Fruit fly (Drosophila melanogaster) whole organism, embryonic: Measurements from ENCODE around the gene Ada1-1.

ENCODE experiments used
- Blimp-1 ChIP-seq: fragments of 200-800 bp; sonication (Bioruptor generic); optimal IDR thresholded peaks from 3 replicates; lab custom pipeline; 2018; ENCODE audit warnings: missing biosample characterization, missing genetic modification characterization, mild to moderate bottlenecking, moderate library complexity, missing genetic modification reagents
- Bteb2 ChIP-seq: fragments of 200-800 bp; sonication (Bioruptor generic); optimal IDR thresholded peaks from 2 replicates; lab custom pipeline; 2016; ENCODE audit warnings: missing biosample characterization, missing genetic modification characterization
- CG11085 ChIP-seq: fragments of 200-800 bp; sonication (Bioruptor generic); IDR thresholded peaks from 2 replicates; pipeline ENCODE4 v1.3.6; 2022; ENCODE audit warnings: missing biosample characterization, missing genetic modification characterization
- CG11398 ChIP-seq: fragments of 200-800 bp; sonication (Bioruptor generic); optimal IDR thresholded peaks from 2 replicates; lab custom pipeline; 2016; ENCODE audit warnings: missing biosample characterization, missing genetic modification characterization
- CG11504 ChIP-seq: fragments of 200-800 bp; sonication (Bioruptor generic); optimal IDR thresholded peaks from 3 replicates; lab custom pipeline; 2019; ENCODE audit warnings: missing biosample characterization, mild to moderate bottlenecking, missing genetic modification characterization, moderate library complexity
- CG12155 ChIP-seq: fragments of 200-800 bp; sonication (Bioruptor generic); optimal IDR thresholded peaks from 3 replicates; lab custom pipeline; 2016; ENCODE audit warnings: missing biosample characterization, missing genetic modification characterization
- CG12299 ChIP-seq: fragments of 200-800 bp; sonication (Bioruptor generic); optimal IDR thresholded peaks from 2 replicates; lab custom pipeline; 2018; ENCODE audit warnings: missing biosample characterization, mild to moderate bottlenecking, missing genetic modification characterization
- CG13296 ChIP-seq: fragments of 200-800 bp; sonication (Bioruptor generic); optimal IDR thresholded peaks from 3 replicates; lab custom pipeline; 2018; ENCODE audit warnings: missing biosample characterization, mild to moderate bottlenecking, missing genetic modification characterization
- CG13624 ChIP-seq: fragments of 200-800 bp; sonication (Bioruptor generic); optimal IDR thresholded peaks from 2 replicates; lab custom pipeline; 2016; ENCODE audit warnings: missing biosample characterization, missing genetic modification characterization
- CG14014 ChIP-seq: fragments of 200-800 bp; sonication (Bioruptor generic); IDR thresholded peaks from 2 replicates; pipeline ENCODE4 v1.3.6; 2022; ENCODE audit warnings: missing biosample characterization, missing genetic modification characterization
- CG15269 ChIP-seq: fragments of 200-800 bp; sonication (Bioruptor generic); optimal IDR thresholded peaks from 2 replicates; lab custom pipeline; 2018; ENCODE audit warnings: missing biosample characterization, mild to moderate bottlenecking, missing genetic modification characterization, moderate library complexity
- CG1529 ChIP-seq: fragments of 200-800 bp; sonication (Bioruptor generic); optimal IDR thresholded peaks from 3 replicates; lab custom pipeline; 2018; ENCODE audit warnings: missing biosample characterization, missing genetic modification characterization
- CG1602 ChIP-seq: fragments of 200-800 bp; sonication (Bioruptor generic); optimal IDR thresholded peaks from 3 replicates; lab custom pipeline; 2016; ENCODE audit warnings: missing biosample characterization, missing genetic modification characterization
- CG1603 ChIP-seq: fragments of 200-800 bp; sonication (Bioruptor generic); optimal IDR thresholded peaks from 2 replicates; lab custom pipeline; 2019; ENCODE audit warnings: missing biosample characterization, mild to moderate bottlenecking, missing genetic modification characterization, moderate library complexity
- CG1792 ChIP-seq: fragments of 200-800 bp; sonication (Bioruptor generic); optimal IDR thresholded peaks from 2 replicates; lab custom pipeline; 2016; ENCODE audit warnings: missing biosample characterization, missing genetic modification characterization
- CG18262 ChIP-seq: fragments of 200-800 bp; optimal IDR thresholded peaks from 3 replicates; lab custom pipeline; 2019; ENCODE audit warnings: missing biosample characterization, mild to moderate bottlenecking, missing genetic modification characterization, moderate library complexity
- CG18476 ChIP-seq: fragments of 200-800 bp; sonication (Bioruptor generic); optimal IDR thresholded peaks from 2 replicates; lab custom pipeline; 2016; ENCODE audit warnings: missing biosample characterization, mild to moderate bottlenecking, missing genetic modification characterization
- CG34376 ChIP-seq: fragments of 200-800 bp; sonication (Bioruptor generic); optimal IDR thresholded peaks from 2 replicates; lab custom pipeline; 2018; ENCODE audit warnings: missing biosample characterization, mild to moderate bottlenecking, missing genetic modification characterization
- CG3995 ChIP-seq: fragments of 200-800 bp; sonication (Bioruptor generic); optimal IDR thresholded peaks from 3 replicates; lab custom pipeline; 2016; ENCODE audit warnings: missing biosample characterization, missing genetic modification characterization
- CG43689 ChIP-seq: fragments of 200-800 bp; sonication (Bioruptor generic); IDR thresholded peaks from 2 replicates; pipeline ENCODE4 v1.3.6; 2022; ENCODE audit warnings: missing biosample characterization, missing genetic modification characterization
- CG4820 ChIP-seq: fragments of 200-800 bp; sonication (Bioruptor generic); optimal IDR thresholded peaks from 3 replicates; lab custom pipeline; 2016; ENCODE audit warnings: missing biosample characterization, missing genetic modification characterization
- CG7271 ChIP-seq: fragments of 200-800 bp; sonication (Bioruptor generic); optimal IDR thresholded peaks from 2 replicates; lab custom pipeline; 2018; ENCODE audit warnings: missing biosample characterization, mild to moderate bottlenecking, missing genetic modification characterization, moderate library complexity
- CG9437 ChIP-seq: fragments of 200-800 bp; sonication (Bioruptor generic); optimal IDR thresholded peaks from 2 replicates; lab custom pipeline; 2018; ENCODE audit warnings: missing biosample characterization, mild to moderate bottlenecking, missing genetic modification characterization
- CTCF ChIP-seq: fragments of 200-800 bp; sonication (Bioruptor generic); optimal IDR thresholded peaks from 2 replicates; lab custom pipeline; 2017; ENCODE audit warnings: missing biosample characterization, mild to moderate bottlenecking, missing genetic modification characterization, moderate library complexity
- Doc3 ChIP-seq: fragments of 200-800 bp; sonication (Bioruptor generic); IDR thresholded peaks from 3 replicates; pipeline ENCODE4 v1.3.6; 2022; ENCODE audit warnings: missing biosample characterization, missing genetic modification characterization; ENCODE audit not compliant: partially characterized antibody
- Dref ChIP-seq: fragments of 200-800 bp; sonication (Bioruptor generic); IDR thresholded peaks from 2 replicates; pipeline ENCODE4 v1.3.6; 2022; ENCODE audit warnings: missing biosample characterization, missing genetic modification characterization
- E2f1 ChIP-seq: fragments of 200-800 bp; sonication (Bioruptor generic); IDR thresholded peaks from 2 replicates; pipeline ENCODE4 v1.3.6; 2022; ENCODE audit warnings: missing biosample characterization, missing genetic modification characterization
- HLH3B ChIP-seq: fragments of 200-800 bp; sonication (Bioruptor generic); IDR thresholded peaks from 2 replicates; pipeline ENCODE4 v1.3.6; 2022; ENCODE audit warnings: missing biosample characterization, missing genetic modification characterization
- Hand ChIP-seq: fragments of 200-800 bp; sonication (Bioruptor generic); optimal IDR thresholded peaks from 2 replicates; lab custom pipeline; 2017; ENCODE audit warnings: mild to moderate bottlenecking, missing biosample characterization, missing genetic modification reagents, missing genetic modification characterization
- Mad ChIP-seq: fragments of 200-800 bp; sonication (Bioruptor generic); optimal IDR thresholded peaks from 2 replicates; lab custom pipeline; 2016; ENCODE audit warnings: missing biosample characterization, missing genetic modification characterization
- NFAT ChIP-seq: fragments of 200-800 bp; sonication (Bioruptor generic); IDR thresholded peaks from 2 replicates; pipeline ENCODE4 v1.3.6; 2022; ENCODE audit warnings: missing biosample characterization, missing genetic modification characterization
- NK7.1 ChIP-seq: fragments of 200-800 bp; sonication (Bioruptor generic); optimal IDR thresholded peaks from 3 replicates; lab custom pipeline; 2016; ENCODE audit warnings: missing biosample characterization, missing genetic modification characterization
- Taf1 ChIP-seq: fragments of 200-800 bp; sonication (Bioruptor generic); IDR thresholded peaks from 2 replicates; pipeline ENCODE4 v1.3.6; 2022; ENCODE audit warnings: missing biosample characterization, missing genetic modification characterization
- croc ChIP-seq: fragments of 200-800 bp; sonication (Bioruptor generic); conservative IDR thresholded peaks from 3 replicates; pipeline ENCODE4 v1.3.6; 2022; ENCODE audit warnings: missing biosample characterization, missing genetic modification characterization
- da ChIP-seq: fragments of 200-800 bp; sonication (Bioruptor generic); optimal IDR thresholded peaks from 2 replicates; lab custom pipeline; 2016; ENCODE audit warnings: missing biosample characterization, missing genetic modification characterization
- dm ChIP-seq: fragments of 200-800 bp; sonication (Bioruptor generic); optimal IDR thresholded peaks from 3 replicates; lab custom pipeline; 2016; ENCODE audit warnings: missing biosample characterization, missing genetic modification characterization
- gcm ChIP-seq: fragments of 200-800 bp; sonication (Bioruptor generic); optimal IDR thresholded peaks from 2 replicates; lab custom pipeline; 2019; ENCODE audit warnings: missing biosample characterization, mild to moderate bottlenecking, missing genetic modification characterization, moderate library complexity
- kay ChIP-seq: fragments of 200-800 bp; sonication (Bioruptor generic); optimal IDR thresholded peaks from 2 replicates; lab custom pipeline; 2016; ENCODE audit warnings: missing biosample characterization, missing genetic modification characterization
- klu ChIP-seq: fragments of 200-800 bp; sonication (Bioruptor generic); IDR thresholded peaks from 2 replicates; pipeline ENCODE4 v1.3.6; 2022; ENCODE audit warnings: missing biosample characterization, missing genetic modification characterization
- lab ChIP-seq: fragments of 200-800 bp; sonication (Bioruptor generic); optimal IDR thresholded peaks from 3 replicates; lab custom pipeline; 2017; ENCODE audit warnings: missing biosample characterization, missing genetic modification characterization, mild to moderate bottlenecking, moderate library complexity, missing genetic modification reagents
- p53 ChIP-seq: fragments of 200-800 bp; sonication (Bioruptor generic); optimal IDR thresholded peaks from 2 replicates; lab custom pipeline; 2016; ENCODE audit warnings: missing biosample characterization, missing genetic modification characterization
- pb ChIP-seq: fragments of 200-800 bp; sonication (Bioruptor generic); optimal IDR thresholded peaks from 3 replicates; lab custom pipeline; 2016; ENCODE audit warnings: missing biosample characterization, missing genetic modification characterization
- salm ChIP-seq: fragments of 200-800 bp; sonication (Bioruptor generic); optimal IDR thresholded peaks from 2 replicates; lab custom pipeline; 2018; ENCODE audit warnings: missing biosample characterization, mild to moderate bottlenecking, missing genetic modification characterization
- schlank ChIP-seq: fragments of 200-800 bp; sonication (Bioruptor generic); optimal IDR thresholded peaks from 2 replicates; lab custom pipeline; 2018; ENCODE audit warnings: missing biosample characterization, mild to moderate bottlenecking, missing genetic modification characterization
- trem ChIP-seq: fragments of 200-800 bp; optimal IDR thresholded peaks from 3 replicates; lab custom pipeline; 2019; ENCODE audit warnings: missing biosample characterization, mild to moderate bottlenecking, missing genetic modification characterization, moderate library complexity
- trh ChIP-seq: fragments of 200-800 bp; sonication (Bioruptor generic); optimal IDR thresholded peaks from 2 replicates; lab custom pipeline; 2016; ENCODE audit warnings: missing biosample characterization, missing genetic modification characterization
- ttk ChIP-seq: fragments of 200-800 bp; sonication (Bioruptor generic); IDR thresholded peaks from 2 replicates; pipeline ENCODE4 v2.1.2; 2022; ENCODE audit warnings: missing biosample characterization, missing genetic modification characterization

The Ada1-1 gene

DNA sequence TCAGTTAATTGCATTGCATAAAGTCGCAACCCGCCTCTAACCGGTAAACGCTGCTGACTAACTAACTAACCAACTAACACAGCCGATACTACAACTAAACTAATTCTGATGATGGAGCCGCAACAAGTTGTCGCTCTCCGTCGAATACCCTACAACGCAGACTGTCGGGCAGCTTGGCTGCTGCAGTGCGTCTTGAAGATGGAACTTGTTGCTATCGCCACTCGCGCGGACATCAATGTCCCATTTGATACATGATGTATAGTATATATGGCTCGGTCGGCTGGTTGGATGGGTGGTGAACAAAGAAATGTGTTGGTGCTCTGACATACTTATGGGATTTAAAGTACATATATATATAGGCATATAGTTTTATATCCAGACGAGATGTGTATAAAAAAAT lies 28.9 kb downstream of the Ada1-1 start (continued):
- TF ChIP-seq schlank (tag; lab: Kevin White, UChicago) (no peak), pb (GFP tag; lab: Kevin White, UChicago) (no peak), CG7271 (tag; lab: Kevin White, UChicago) (no peak), E2f1 (GFP tag; lab: Robert Waterston, UW) (0 out of 2 replicates have a peak, but pooled peaks have one; percentile 9), CG1603 (tag; lab: Kevin White, UChicago) (peak; percentile 17)

DNA sequence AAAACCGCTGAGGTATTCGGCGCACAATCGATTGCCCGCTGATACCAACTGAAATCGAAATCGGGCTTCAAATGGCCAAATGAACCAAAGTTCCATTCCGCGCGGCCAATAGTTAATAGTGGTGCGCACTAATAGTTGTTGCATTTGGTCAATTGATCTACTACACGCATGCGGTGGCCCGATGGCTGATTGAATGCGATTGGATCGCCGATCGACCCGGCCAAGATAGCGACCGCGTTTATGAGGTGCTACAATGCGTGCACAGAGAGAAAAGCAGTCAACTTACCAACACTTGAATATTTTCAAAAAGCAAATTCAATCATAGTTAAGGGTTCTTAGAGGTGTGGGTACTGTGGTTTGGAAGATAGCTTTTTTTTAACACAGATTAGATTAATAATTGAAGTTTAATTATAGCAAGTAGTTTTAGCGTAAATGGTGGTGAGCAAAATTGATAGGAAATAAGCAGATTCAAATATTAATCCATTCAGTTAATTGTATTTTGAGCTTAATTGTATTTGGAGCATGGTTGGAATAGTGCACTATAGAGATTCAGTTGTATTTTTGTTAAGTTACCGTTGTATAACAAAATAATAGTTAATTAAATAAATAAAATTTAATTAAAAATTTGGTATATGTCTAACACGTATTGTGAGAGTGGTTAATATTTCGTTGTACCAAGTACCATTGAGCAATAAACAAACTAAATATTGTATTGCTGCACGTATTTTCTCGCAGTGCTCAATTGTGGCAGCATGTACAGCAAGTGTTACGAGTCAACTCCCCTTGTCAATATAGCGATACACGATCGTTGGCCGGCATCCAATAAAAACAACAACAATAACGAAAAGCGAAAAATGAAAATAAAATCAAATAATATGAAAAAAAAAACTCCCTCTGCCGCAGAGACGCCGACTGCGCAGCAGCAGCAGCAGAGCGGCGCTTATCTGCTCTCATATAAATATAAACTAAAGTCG lies 30.1 kb downstream of the Ada1-1 start:
- no peak for TF ChIP-seq Mad (GFP tag; lab: Kevin White, UChicago)
- TF ChIP-seq CG13624 (GFP tag; lab: Kevin White, UChicago) = no peak
- peak; percentile 70 for TF ChIP-seq CG15269
- TF ChIP-seq CG18262 (tag; lab: Kevin White, UChicago) = peak; percentile 79
- TF ChIP-seq CG12155 = peak; percentile 11
- 0 out of 3 replicates have a peak, but pooled peaks have one; percentile 21 for TF ChIP-seq Doc3 (GFP tag; lab: Robert Waterston, UW)
- no peak for TF ChIP-seq salm (tag; lab: Kevin White, UChicago)
- TF ChIP-seq Dref (GFP tag; lab: Robert Waterston, UW) = peak; percentile 45
- TF ChIP-seq klu (GFP tag; lab: Robert Waterston, UW) = 0 out of 2 replicates have a peak, but pooled peaks have one; percentile 13
- no peak for TF ChIP-seq CG1792
- TF ChIP-seq CG11398 (GFP tag; lab: Kevin White, UChicago) = peak; percentile 6
- 0 out of 2 replicates have a peak, but pooled peaks have one; percentile 6 for TF ChIP-seq ttk (GFP tag; lab: Robert Waterston, UW)
- no peak for TF ChIP-seq CG34376 (GFP tag; lab: Kevin White, UChicago)
- peak; percentile 63 for TF ChIP-seq CG11085 (GFP tag; lab: Robert Waterston, UW)
- peak; percentile 29; the same call in 1 of the 2 replicates for TF ChIP-seq Taf1 (GFP tag; lab: Robert Waterston, UW)
- TF ChIP-seq Bteb2 (GFP tag; lab: Kevin White, UChicago) = peak; percentile 10
- peak; percentile 63 for TF ChIP-seq Blimp-1 (GFP tag; lab: Kevin White, UChicago)
- no peak for TF ChIP-seq p53
- TF ChIP-seq lab (GFP tag; lab: Kevin White, UChicago) = no peak
- no peak for TF ChIP-seq CG3995 (GFP tag; lab: Kevin White, UChicago)
- TF ChIP-seq kay (GFP tag; lab: Kevin White, UChicago) = no peak
- peak; percentile 38; the same call in 1 of the 2 replicates for TF ChIP-seq NFAT (GFP tag; lab: Robert Waterston, UW)
- TF ChIP-seq CG11504 = peak; percentile 72
- peak; percentile 35 for TF ChIP-seq CG18476 (GFP tag; lab: Kevin White, UChicago)
- no peak; the same call in 2 of the 3 replicates for TF ChIP-seq croc
- TF ChIP-seq CG1602 (GFP tag; lab: Kevin White, UChicago) = peak; percentile 68
- no peak for TF ChIP-seq CTCF
- peak; percentile 31 for TF ChIP-seq trh
- peak; percentile 35 for TF ChIP-seq Hand
- TF ChIP-seq da (GFP tag; lab: Kevin White, UChicago) = peak; percentile 12
- TF ChIP-seq NK7.1 (GFP tag; lab: Kevin White, UChicago) = no peak
- TF ChIP-seq CG9437 = peak; percentile 83
- TF ChIP-seq CG4820 (GFP tag; lab: Kevin White, UChicago) = peak; percentile 35
- 0 out of 2 replicates have a peak, but pooled peaks have one; percentile 25 for TF ChIP-seq CG43689 (GFP tag; lab: Robert Waterston, UW)
- TF ChIP-seq CG14014 (GFP tag; lab: Robert Waterston, UW) = 0 out of 2 replicates have a peak, but pooled peaks have one; percentile 40
- peak; percentile 32 for TF ChIP-seq CG13296 (GFP tag; lab: Kevin White, UChicago)
- no peak for TF ChIP-seq HLH3B
- peak; percentile 5 for TF ChIP-seq trem (tag; lab: Kevin White, UChicago)
- no peak for TF ChIP-seq CG12299 (tag; lab: Kevin White, UChicago)
- peak; percentile 35 for TF ChIP-seq dm (GFP tag; lab: Kevin White, UChicago)
- peak; percentile 20 for TF ChIP-seq gcm
- TF ChIP-seq CG1529 = peak; percentile 27
